Worm (Caenorhabditis elegans) whole organism, young adult: Measurements from ENCODE around the gene hal-2.

Experiments
- F37B4.10 ChIP-seq: fragments of 200-800 bp; sonication (Bioruptor generic); IDR thresholded peaks from 2 replicates; pipeline ENCODE4 v1.3.6; 2022; ENCODE audit warnings: missing genetic modification characterization, missing compliant biosample characterization
- F39B2.1 ChIP-seq: fragments of 200-800 bp; sonication (Bioruptor generic); IDR thresholded peaks from 2 replicates; pipeline ENCODE4 v1.3.6; 2022; ENCODE audit warnings: missing genetic modification reagents, missing genetic modification characterization, missing compliant biosample characterization
- F57C9.4 ChIP-seq: sonication (generic microtip); optimal IDR thresholded peaks from 2 replicates; lab custom pipeline; 2017; ENCODE audit warnings: mild to moderate bottlenecking, missing genetic modification characterization, missing compliant biosample characterization
- rpc-1 ChIP-seq, 2 experiments: fragments of 150-350 bp in 1 of 2; sonication (generic microtip) in 1 of 2; optimal IDR thresholded peaks; 2 replicates each; lab custom pipeline; 2014 to 2018; ENCODE audit warnings: missing biosample characterization in 1 of 2, missing genetic modification characterization in 1 of 2, missing genetic modification reagents in 1 of 2, missing genotype in 1 of 2
- somi-1 ChIP-seq: fragments of 200-800 bp; sonication (Bioruptor generic); optimal IDR thresholded peaks from 2 replicates; lab custom pipeline; 2018; ENCODE audit warnings: mild to moderate bottlenecking, missing genetic modification characterization, missing compliant biosample characterization
- unc-130 ChIP-seq: sonication (generic microtip); optimal IDR thresholded peaks from 2 replicates; lab custom pipeline; 2016; ENCODE audit warnings: missing genetic modification reagents, missing genetic modification characterization, missing compliant biosample characterization

- TF ChIP-seq unc-130 (GFP tag; lab: Kevin White, UChicago) (no peak), F39B2.1 (no peak), somi-1 (GFP tag; lab: Kevin White, UChicago) (no peak), F57C9.4 (no peak), rpc-1 (optimal IDR thresholded peaks at IDR 0.05; lab: Kevin White, UChicago) (no peak), rpc-1 (tag; optimal IDR thresholded peaks at IDR 0.05; lab: Kevin White, UChicago) (no peak), F37B4.10 (no peak)
Measured at ce11 chrIII:10059002-10059401, 29.7 kb downstream of the hal-2 start, which contains the start of gene T16G12.8.
